Worm (Caenorhabditis elegans) whole organism, young adult: ENCODE data around the gene ZC190.6.

Source experiments
- fkh-3 ChIP-seq: sonication (generic microtip); optimal IDR thresholded peaks from 2 replicates; lab custom pipeline; 2016; ENCODE audit warnings: mild to moderate bottlenecking, missing genetic modification characterization, missing compliant biosample characterization
- hmg-1.2 ChIP-seq: fragments of 200-800 bp; sonication (Bioruptor generic); IDR thresholded peaks from 2 replicates; pipeline ENCODE4 v1.3.6; 2022; ENCODE audit warnings: missing genetic modification reagents, missing genetic modification characterization, missing compliant biosample characterization
- sea-2 ChIP-seq: fragments of 200-800 bp; sonication (Bioruptor generic); IDR thresholded peaks from 2 replicates; pipeline ENCODE4 v1.3.6; 2022; ENCODE audit warnings: missing genetic modification characterization, missing compliant biosample characterization
- zfh-2 ChIP-seq: fragments of 200-800 bp; sonication (Bioruptor generic); conservative IDR thresholded peaks from 2 replicates; pipeline ENCODE4 v1.3.6; 2022; ENCODE audit warnings: missing genetic modification reagents, missing genetic modification characterization, missing compliant biosample characterization

DNA sequence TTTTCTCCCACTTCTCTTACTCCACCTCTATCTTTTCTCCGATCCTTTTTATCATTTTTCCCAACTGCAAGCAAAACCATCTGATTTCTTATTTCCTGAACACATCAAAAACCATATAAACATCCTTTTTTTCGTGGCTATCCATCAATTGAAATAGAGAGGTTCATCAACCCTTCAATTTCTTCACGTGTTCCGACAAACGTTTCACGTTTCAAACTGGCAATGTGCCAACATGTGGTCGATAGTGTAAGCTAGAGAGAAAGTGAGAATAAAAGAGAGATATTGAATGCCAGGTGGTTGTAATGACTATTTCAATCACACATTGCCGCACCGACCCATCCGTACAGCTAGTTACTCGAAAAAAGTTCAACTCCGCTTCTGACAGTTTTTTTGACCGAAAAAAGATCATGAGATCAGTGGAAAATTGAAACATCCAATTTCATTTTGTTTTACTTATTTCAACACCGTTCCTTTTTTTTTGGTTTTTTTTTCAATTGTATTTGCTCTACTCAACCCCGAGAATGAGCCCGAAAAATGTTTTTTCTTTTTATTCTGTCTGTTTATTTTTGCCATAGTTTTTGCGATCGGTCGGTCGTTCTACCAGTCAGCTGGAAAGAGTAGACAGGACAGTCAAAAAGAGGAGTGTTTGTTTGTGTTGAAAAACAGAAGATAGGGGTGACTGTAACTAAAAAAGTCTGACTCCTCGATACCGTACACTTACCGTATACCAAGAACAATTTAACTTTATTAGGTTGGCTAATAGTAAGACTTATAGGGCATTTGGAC lies 18.3 kb downstream of the ZC190.6 start:
- no peak for TF ChIP-seq fkh-3 (tag; lab: Kevin White, UChicago)
- TF ChIP-seq hmg-1.2 (GFP tag; lab: Robert Waterston, UW) = no peak
- TF ChIP-seq zfh-2 (GFP tag; lab: Robert Waterston, UW) = no peak
- TF ChIP-seq sea-2 = no peak
